Fruit fly (Drosophila melanogaster) whole organism, embryonic: ENCODE results near the gene CG31809.
A peak's percentile ranks its signal among the peaks of the same experiment; 100 is the strongest.

Experiments
- Asciz ChIP-seq: fragments of 200-800 bp; sonication (Bioruptor generic); optimal IDR thresholded peaks from 2 replicates; lab custom pipeline; 2017; ENCODE audit warnings: missing biosample characterization, mild to moderate bottlenecking, missing genetic modification characterization, missing genetic modification reagents
- Bdp1 ChIP-seq: fragments of 200-800 bp; sonication (Bioruptor generic); optimal IDR thresholded peaks from 3 replicates; lab custom pipeline; 2016; ENCODE audit warnings: missing biosample characterization, missing genetic modification characterization
- Blimp-1 ChIP-seq: fragments of 200-800 bp; sonication (Bioruptor generic); optimal IDR thresholded peaks from 3 replicates; lab custom pipeline; 2018; ENCODE audit warnings: missing biosample characterization, missing genetic modification characterization, mild to moderate bottlenecking, moderate library complexity, missing genetic modification reagents
- CG10431 ChIP-seq: fragments of 200-800 bp; sonication (Bioruptor generic); optimal IDR thresholded peaks from 3 replicates; lab custom pipeline; 2018; ENCODE audit warnings: missing biosample characterization, mild to moderate bottlenecking, missing genetic modification characterization
- CG10979 ChIP-seq: fragments of 200-800 bp; sonication (Bioruptor generic); optimal IDR thresholded peaks from 2 replicates; lab custom pipeline; 2018; ENCODE audit warnings: missing biosample characterization, mild to moderate bottlenecking, missing genetic modification characterization, moderate library complexity
- CG12236 ChIP-seq: fragments of 200-800 bp; sonication (Bioruptor generic); optimal IDR thresholded peaks from 2 replicates; lab custom pipeline; 2016; ENCODE audit warnings: missing biosample characterization, missing genetic modification characterization
- CG13296 ChIP-seq: fragments of 200-800 bp; sonication (Bioruptor generic); optimal IDR thresholded peaks from 3 replicates; lab custom pipeline; 2018; ENCODE audit warnings: missing biosample characterization, mild to moderate bottlenecking, missing genetic modification characterization
- CG14965 ChIP-seq: fragments of 200-800 bp; sonication (Bioruptor generic); optimal IDR thresholded peaks from 2 replicates; lab custom pipeline; 2016; ENCODE audit warnings: missing biosample characterization, missing genetic modification characterization, borderline replicate concordance
- CG1529 ChIP-seq: fragments of 200-800 bp; sonication (Bioruptor generic); optimal IDR thresholded peaks from 3 replicates; lab custom pipeline; 2018; ENCODE audit warnings: missing biosample characterization, missing genetic modification characterization
- CG15696 ChIP-seq: fragments of 200-800 bp; sonication (Bioruptor generic); optimal IDR thresholded peaks from 2 replicates; lab custom pipeline; 2019; ENCODE audit warnings: missing biosample characterization, mild to moderate bottlenecking, missing genetic modification characterization, moderate library complexity
- CG1792 ChIP-seq: fragments of 200-800 bp; sonication (Bioruptor generic); optimal IDR thresholded peaks from 2 replicates; lab custom pipeline; 2016; ENCODE audit warnings: missing biosample characterization, missing genetic modification characterization
- CG2199 ChIP-seq: fragments of 200-800 bp; sonication (Bioruptor generic); IDR thresholded peaks from 3 replicates; pipeline ENCODE4 v1.3.6; 2022; ENCODE audit warnings: missing biosample characterization, missing genetic modification characterization
- CG2712 ChIP-seq: fragments of 200-800 bp; optimal IDR thresholded peaks from 3 replicates; lab custom pipeline; 2019; ENCODE audit warnings: missing biosample characterization, mild to moderate bottlenecking, missing genetic modification characterization, moderate library complexity
- CG2875 ChIP-seq: fragments of 200-800 bp; sonication (Bioruptor generic); optimal IDR thresholded peaks from 2 replicates; lab custom pipeline; 2017; ENCODE audit warnings: missing biosample characterization, mild to moderate bottlenecking, missing genetic modification characterization, missing genetic modification reagents
- CG31365 ChIP-seq: fragments of 200-800 bp; sonication (Bioruptor generic); optimal IDR thresholded peaks from 2 replicates; lab custom pipeline; 2018; ENCODE audit warnings: missing biosample characterization, mild to moderate bottlenecking, missing genetic modification characterization
- CG5180 ChIP-seq: fragments of 200-800 bp; sonication (Bioruptor generic); optimal IDR thresholded peaks from 3 replicates; lab custom pipeline; 2017; ENCODE audit warnings: missing biosample characterization, missing genetic modification characterization, mild to moderate bottlenecking, moderate library complexity, missing genetic modification reagents
- CG5953 ChIP-seq: fragments of 200-800 bp; sonication (Bioruptor generic); IDR thresholded peaks from 2 replicates; pipeline ENCODE4 v1.3.6; 2022; ENCODE audit warnings: missing biosample characterization, missing genetic modification characterization
- CG6854 ChIP-seq: fragments of 200-800 bp; sonication (Bioruptor generic); optimal IDR thresholded peaks from 3 replicates; lab custom pipeline; 2017; ENCODE audit warnings: missing biosample characterization, mild to moderate bottlenecking, missing genetic modification characterization
- CG7372 ChIP-seq: fragments of 200-800 bp; sonication (Bioruptor generic); IDR thresholded peaks from 2 replicates; pipeline ENCODE4 v1.3.6; 2022; ENCODE audit warnings: missing biosample characterization, missing genetic modification characterization
- CG8388 ChIP-seq: fragments of 200-800 bp; sonication (Bioruptor generic); optimal IDR thresholded peaks from 2 replicates; lab custom pipeline; 2019; ENCODE audit warnings: missing biosample characterization, mild to moderate bottlenecking, missing genetic modification characterization, moderate library complexity
- CG9817 ChIP-seq: fragments of 200-800 bp; sonication (Bioruptor generic); optimal IDR thresholded peaks from 2 replicates; lab custom pipeline; 2018; ENCODE audit warnings: missing biosample characterization, mild to moderate bottlenecking, missing genetic modification characterization, moderate library complexity
- D19B ChIP-seq: fragments of 200-800 bp; sonication (Bioruptor generic); optimal IDR thresholded peaks from 2 replicates; lab custom pipeline; 2017; ENCODE audit warnings: missing biosample characterization, mild to moderate bottlenecking, missing genetic modification characterization
- Deaf1 ChIP-seq: fragments of 200-800 bp; optimal IDR thresholded peaks from 3 replicates; lab custom pipeline; 2019; ENCODE audit warnings: missing biosample characterization, mild to moderate bottlenecking, missing genetic modification characterization, moderate library complexity
- Doc2 ChIP-seq: fragments of 200-800 bp; sonication (Bioruptor generic); IDR thresholded peaks from 2 replicates; pipeline ENCODE4 v1.3.6; 2022; ENCODE audit warnings: missing biosample characterization, missing genetic modification characterization
- Dref ChIP-seq: fragments of 200-800 bp; sonication (Bioruptor generic); IDR thresholded peaks from 2 replicates; pipeline ENCODE4 v1.3.6; 2022; ENCODE audit warnings: missing biosample characterization, missing genetic modification characterization
- Ets65A ChIP-seq: fragments of 200-800 bp; sonication (Bioruptor generic); peaks from one replicate; lab custom pipeline; 2016; ENCODE audit warnings: missing biosample characterization, missing genetic modification characterization
- HLH4C ChIP-seq: fragments of 200-800 bp; sonication (Bioruptor generic); IDR thresholded peaks from 3 replicates; pipeline ENCODE4 v1.3.6; 2022; ENCODE audit warnings: missing biosample characterization, missing genetic modification characterization; ENCODE audit not compliant: partially characterized antibody
- MTF-1 ChIP-seq: fragments of 200-800 bp; sonication (Bioruptor generic); optimal IDR thresholded peaks from 2 replicates; lab custom pipeline; 2018; ENCODE audit warnings: missing biosample characterization, mild to moderate bottlenecking, missing genetic modification characterization, borderline replicate concordance
- Nf-YB ChIP-seq: fragments of 200-800 bp; sonication (Bioruptor generic); optimal IDR thresholded peaks from 3 replicates; lab custom pipeline; 2019; ENCODE audit warnings: missing biosample characterization, mild to moderate bottlenecking, missing genetic modification characterization, moderate library complexity
- Pdp1 ChIP-seq, 2 experiments: fragments of 200-800 bp; sonication (Bioruptor generic); optimal IDR thresholded peaks; 3 replicates each; lab custom pipeline; 2016; ENCODE audit warnings: missing biosample characterization in 2 of 2, missing genetic modification characterization in 2 of 2, mild to moderate bottlenecking in 1 of 2, moderate library complexity in 1 of 2
- Ptx1 ChIP-seq: fragments of 200-800 bp; sonication (Bioruptor generic); IDR thresholded peaks from 2 replicates; pipeline ENCODE4 v1.3.6; 2022; ENCODE audit warnings: missing biosample characterization, missing genetic modification characterization
- Scr ChIP-seq: fragments of 200-800 bp; sonication (Bioruptor generic); IDR thresholded peaks from 2 replicates; pipeline ENCODE4 v1.3.6; 2022; ENCODE audit warnings: missing biosample characterization, missing genetic modification characterization; ENCODE audit not compliant: partially characterized antibody
- Sin3A ChIP-seq: fragments of >200 bp; optimal IDR thresholded peaks from 2 replicates; lab custom pipeline; 2018
- Sox102F ChIP-seq: fragments of 200-800 bp; sonication (Bioruptor generic); optimal IDR thresholded peaks from 2 replicates; lab custom pipeline; 2018; ENCODE audit warnings: missing biosample characterization, mild to moderate bottlenecking, missing genetic modification characterization, moderate library complexity
- aop ChIP-seq: fragments of 200-800 bp; sonication (Bioruptor generic); IDR thresholded peaks from 2 replicates; pipeline ENCODE4 v1.3.6; 2022; ENCODE audit warnings: missing biosample characterization, missing genetic modification characterization
- bcd ChIP-seq: fragments of 200-800 bp; sonication (Bioruptor generic); optimal IDR thresholded peaks from 2 replicates; lab custom pipeline; 2017; ENCODE audit warnings: missing biosample characterization, mild to moderate bottlenecking, missing genetic modification characterization
- cg ChIP-seq: fragments of 200-800 bp; sonication (Bioruptor generic); optimal IDR thresholded peaks from 3 replicates; lab custom pipeline; 2019; ENCODE audit warnings: missing biosample characterization, mild to moderate bottlenecking, missing genetic modification characterization, moderate library complexity
- chinmo ChIP-seq: fragments of 200-800 bp; sonication (Bioruptor generic); IDR thresholded peaks from 4 replicates; pipeline ENCODE4 v1.3.6; 2022; ENCODE audit warnings: missing biosample characterization, missing genetic modification characterization; ENCODE audit not compliant: partially characterized antibody
- ci ChIP-seq: fragments of 200-800 bp; sonication (Bioruptor generic); IDR thresholded peaks from 3 replicates; pipeline ENCODE4 v1.3.6; 2022; ENCODE audit warnings: missing biosample characterization, missing genetic modification characterization
- dysf ChIP-seq: fragments of 200-800 bp; sonication (Bioruptor generic); IDR thresholded peaks from 3 replicates; pipeline ENCODE4 v1.3.6; 2022; ENCODE audit warnings: missing biosample characterization, missing genetic modification characterization
- grn ChIP-seq: fragments of 200-800 bp; sonication (Bioruptor generic); optimal IDR thresholded peaks from 3 replicates; lab custom pipeline; 2017; ENCODE audit warnings: missing biosample characterization, missing genetic modification characterization
- gro ChIP-seq: fragments of 200-800 bp; sonication (Bioruptor generic); optimal IDR thresholded peaks from 2 replicates; lab custom pipeline; 2016; ENCODE audit warnings: missing biosample characterization, missing genetic modification characterization
- odd ChIP-seq: fragments of 200-800 bp; sonication (Bioruptor generic); optimal IDR thresholded peaks from 2 replicates; lab custom pipeline; 2017; ENCODE audit warnings: missing biosample characterization, mild to moderate bottlenecking, missing genetic modification characterization
- sc ChIP-seq, 3 experiments: fragments of >200 bp in 2 of 3; fragments of 200-800 bp in 1 of 3; sonication (Bioruptor generic) in 1 of 3; optimal IDR thresholded peaks; 2 replicates in 2 of 3; 3 replicates in 1 of 3; lab custom pipeline; 2017; ENCODE audit warnings: mild to moderate bottlenecking in 1 of 3, missing biosample characterization in 1 of 3, missing genetic modification characterization in 1 of 3, missing genetic modification reagents in 1 of 3
- sd ChIP-seq: fragments of 200-800 bp; sonication (Bioruptor generic); optimal IDR thresholded peaks from 3 replicates; lab custom pipeline; 2018; ENCODE audit warnings: missing biosample characterization, mild to moderate bottlenecking, missing genetic modification characterization, moderate library complexity
- sna ChIP-seq: fragments of 200-800 bp; sonication (Bioruptor generic); IDR thresholded peaks from 2 replicates; pipeline ENCODE4 v1.3.6; 2022; ENCODE audit warnings: missing biosample characterization, missing genetic modification characterization; ENCODE audit not compliant: partially characterized antibody
- vvl ChIP-seq: fragments of 200-800 bp; sonication (Bioruptor generic); IDR thresholded peaks from 2 replicates; pipeline ENCODE4 v1.3.6; 2022; ENCODE audit warnings: missing biosample characterization, missing genetic modification characterization
- wek ChIP-seq: fragments of 200-800 bp; sonication (Bioruptor generic); optimal IDR thresholded peaks from 3 replicates; lab custom pipeline; 2018; ENCODE audit warnings: missing biosample characterization, mild to moderate bottlenecking, missing genetic modification characterization, moderate library complexity
- z ChIP-seq: fragments of 200-800 bp; sonication (Bioruptor generic); IDR thresholded peaks from 3 replicates; pipeline ENCODE4 v1.3.6; 2022; ENCODE audit warnings: missing biosample characterization, missing genetic modification characterization

CG31809 gene

DNA sequence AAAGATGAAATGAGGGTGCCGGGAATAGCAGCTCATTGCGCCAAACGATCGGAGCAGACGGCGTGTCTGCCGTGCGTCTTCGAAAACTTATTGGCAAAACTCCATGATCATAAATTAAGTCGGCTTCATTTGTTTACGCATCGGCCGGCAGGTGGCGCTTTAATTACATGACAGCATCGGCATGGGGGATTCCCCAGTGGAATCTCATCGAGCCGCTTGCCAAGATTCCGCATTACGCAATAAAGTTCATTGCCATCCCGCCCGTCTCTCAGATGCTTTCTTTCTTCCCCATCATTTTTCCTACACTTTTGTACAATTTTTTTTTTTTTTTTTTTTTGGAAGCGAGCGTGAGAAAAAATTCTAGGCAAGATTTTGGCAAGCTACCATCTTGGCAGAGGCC lies 18.0 kb upstream of the CG31809 start (continued):
- no peak for TF ChIP-seq CG1792
- TF ChIP-seq bcd (GFP tag; lab: Kevin White, UChicago) = no peak
- no peak for TF ChIP-seq CG10431
- TF ChIP-seq sc (optimal IDR thresholded peaks at IDR 0.05; lab: Kevin White, UChicago) = no peak
- no peak for TF ChIP-seq sc (GFP tag; optimal IDR thresholded peaks at IDR 0.05; lab: Kevin White, UChicago)
- no peak for TF ChIP-seq HLH4C
- TF ChIP-seq Nf-YB (GFP tag; lab: Kevin White, UChicago) = no peak
- TF ChIP-seq Bdp1 (GFP tag; lab: Kevin White, UChicago) = no peak
- TF ChIP-seq sd = peak; percentile 86
- no peak for TF ChIP-seq Sin3A (lab: Kevin White, UChicago)
- TF ChIP-seq gro (GFP tag; lab: Kevin White, UChicago) = peak; percentile 44
- TF ChIP-seq Scr (GFP tag; lab: Robert Waterston, UW) = no peak
- TF ChIP-seq aop (GFP tag; lab: Robert Waterston, UW) = no peak
- no peak for TF ChIP-seq Deaf1 (tag; lab: Kevin White, UChicago)
- no peak for TF ChIP-seq wek (GFP tag; lab: Kevin White, UChicago)

DNA sequence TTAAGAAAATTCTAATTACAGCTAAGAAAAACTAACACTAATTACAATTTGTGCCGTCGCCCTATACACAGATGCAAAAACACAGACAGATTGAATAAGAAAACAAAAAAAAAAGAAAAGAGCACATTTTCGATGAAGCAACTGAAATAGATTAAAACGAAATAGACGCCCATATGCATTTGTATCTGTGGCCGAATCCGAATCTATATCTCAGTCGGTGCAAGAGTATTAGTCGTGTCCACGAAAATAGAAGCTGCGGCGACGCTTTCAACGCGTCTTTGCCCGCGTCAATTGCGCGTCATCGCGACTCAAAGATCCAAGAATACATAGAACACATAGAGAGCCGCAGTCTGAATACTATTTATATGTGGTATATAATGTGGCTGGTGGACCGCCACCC lies 16.4 kb upstream of the CG31809 start:
- TF ChIP-seq sd = no peak
- no peak for TF ChIP-seq CG5953
- no peak for TF ChIP-seq MTF-1 (GFP tag; lab: Kevin White, UChicago)
- TF ChIP-seq CG12236 (GFP tag; lab: Kevin White, UChicago) = no peak
- TF ChIP-seq Dref = no peak
- TF ChIP-seq odd (GFP tag; lab: Kevin White, UChicago) = no peak
- no peak for TF ChIP-seq Ptx1 (GFP tag; lab: Robert Waterston, UW)
- TF ChIP-seq CG13296 = no peak
- TF ChIP-seq Pdp1 (GFP tag; optimal IDR thresholded peaks at IDR 0.05; lab: Kevin White, UChicago) = peak in 1 of 2 experiments; percentile 41
- TF ChIP-seq CG1529 = no peak
- no peak for TF ChIP-seq CG2875 (GFP tag; lab: Kevin White, UChicago)
- TF ChIP-seq CG2199 (GFP tag; lab: Robert Waterston, UW) = no peak
- no peak for TF ChIP-seq Ets65A (GFP tag; lab: Kevin White, UChicago)
- TF ChIP-seq cg (GFP tag; lab: Kevin White, UChicago) = peak; percentile 47
- TF ChIP-seq CG10979 (tag; lab: Kevin White, UChicago) = no peak
- TF ChIP-seq dysf = no peak
- no peak for TF ChIP-seq Sox102F (GFP tag; lab: Kevin White, UChicago)
- no peak for TF ChIP-seq D19B (GFP tag; lab: Kevin White, UChicago)
- peak; percentile 74; the same call in 1 of the 4 replicates for TF ChIP-seq chinmo (GFP tag; lab: Robert Waterston, UW)
- TF ChIP-seq, all 482 proteins: peak for 3

DNA sequence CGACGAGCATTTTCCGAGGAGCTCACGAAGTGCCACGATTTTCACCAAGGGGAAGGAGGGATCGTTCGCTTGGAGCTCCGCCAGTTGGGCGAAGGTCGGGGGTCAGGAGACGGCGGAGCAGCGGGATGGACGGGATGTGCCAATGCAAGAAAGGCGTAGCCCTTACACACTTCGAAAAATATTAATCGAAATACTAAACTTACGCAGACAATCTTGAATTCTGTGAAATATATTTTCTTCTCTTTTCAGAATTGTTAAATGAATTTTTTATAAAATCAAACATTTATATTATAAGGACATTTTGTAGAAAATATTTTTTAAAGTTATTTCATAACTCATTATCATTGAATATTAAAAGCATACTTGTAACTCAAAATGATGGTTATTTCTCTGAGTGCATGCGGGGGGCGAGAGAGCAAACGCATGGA lies 10.4 kb upstream of the CG31809 start:
- no peak for TF ChIP-seq CG7372
- TF ChIP-seq Blimp-1 = peak; percentile 60
- no peak for TF ChIP-seq z (GFP tag; lab: Robert Waterston, UW)
- TF ChIP-seq vvl (GFP tag; lab: Robert Waterston, UW) = no peak
- TF ChIP-seq grn = no peak
- TF ChIP-seq CG14965 (GFP tag; lab: Kevin White, UChicago) = no peak
- peak; percentile 31 for TF ChIP-seq Asciz (GFP tag; lab: Kevin White, UChicago)
- no peak for TF ChIP-seq CG6854
- no peak for TF ChIP-seq ci (GFP tag; lab: Robert Waterston, UW)
- peak; percentile 37 for TF ChIP-seq CG8388 (GFP tag; lab: Kevin White, UChicago)
- TF ChIP-seq CG9817 (tag; lab: Kevin White, UChicago) = peak; percentile 38
- no peak for TF ChIP-seq sna (GFP tag; lab: Robert Waterston, UW)
- no peak for TF ChIP-seq CG31365 (tag; lab: Kevin White, UChicago)
- TF ChIP-seq Doc2 (GFP tag; lab: Robert Waterston, UW) = 0 out of 2 replicates have a peak, but pooled peaks have one; percentile 13
- peak; percentile 15 for TF ChIP-seq CG5180 (GFP tag; lab: Kevin White, UChicago)
- TF ChIP-seq CG2712 (tag; lab: Kevin White, UChicago) = peak; percentile 72
- TF ChIP-seq chinmo (GFP tag; lab: Robert Waterston, UW) = no peak
- no peak for TF ChIP-seq CG15696 (tag; lab: Kevin White, UChicago)
